Worm (Caenorhabditis elegans) whole organism, mixed stage, embryonic: Measurements from ENCODE around the gene frpr-19.

Experiments used
- blmp-1 ChIP-seq: fragments of 150-350 bp; optimal IDR thresholded peaks from 2 replicates; lab custom pipeline; 2014; ENCODE audit warnings: missing biosample characterization, missing genetic modification characterization
- elt-3 ChIP-seq: fragments of 150-350 bp; optimal IDR thresholded peaks from 2 replicates; lab custom pipeline; 2014; ENCODE audit warnings: missing biosample characterization, missing genetic modification characterization
- lin-13 ChIP-seq: fragments of 150-350 bp; optimal IDR thresholded peaks from 2 replicates; lab custom pipeline; 2014; ENCODE audit warnings: missing biosample characterization, missing genetic modification characterization
- lin-32 ChIP-seq: fragments of 200-800 bp; sonication (Bioruptor generic); optimal IDR thresholded peaks from 2 replicates; lab custom pipeline; 2018; ENCODE audit warnings: mild to moderate bottlenecking, missing genetic modification characterization, missing compliant biosample characterization
- nhr-12 ChIP-seq: fragments of 150-350 bp; optimal IDR thresholded peaks from 2 replicates; lab custom pipeline; 2014; ENCODE audit warnings: missing biosample characterization, missing genetic modification characterization
- unc-39 ChIP-seq: fragments of 150-350 bp; optimal IDR thresholded peaks from 2 replicates; lab custom pipeline; 2014; ENCODE audit warnings: missing biosample characterization, missing genetic modification characterization

ce11 chrIV:1804613-1805012, 23.2 kb upstream of the frpr-19 start:
- TF ChIP-seq elt-3 (tag; lab: Kevin White, UChicago) (no peak), blmp-1 (no peak), unc-39 (tag; lab: Kevin White, UChicago) (no peak), lin-32 (GFP tag; lab: Kevin White, UChicago) (no peak), lin-13 (no peak), nhr-12 (tag; lab: Kevin White, UChicago) (no peak)
